Fruit fly (Drosophila melanogaster): ENCODE measurements around the gene HLH4C.
A peak's percentile ranks its signal among the peaks of the same experiment; 100 is the strongest.

HLH4C gene

DNA sequence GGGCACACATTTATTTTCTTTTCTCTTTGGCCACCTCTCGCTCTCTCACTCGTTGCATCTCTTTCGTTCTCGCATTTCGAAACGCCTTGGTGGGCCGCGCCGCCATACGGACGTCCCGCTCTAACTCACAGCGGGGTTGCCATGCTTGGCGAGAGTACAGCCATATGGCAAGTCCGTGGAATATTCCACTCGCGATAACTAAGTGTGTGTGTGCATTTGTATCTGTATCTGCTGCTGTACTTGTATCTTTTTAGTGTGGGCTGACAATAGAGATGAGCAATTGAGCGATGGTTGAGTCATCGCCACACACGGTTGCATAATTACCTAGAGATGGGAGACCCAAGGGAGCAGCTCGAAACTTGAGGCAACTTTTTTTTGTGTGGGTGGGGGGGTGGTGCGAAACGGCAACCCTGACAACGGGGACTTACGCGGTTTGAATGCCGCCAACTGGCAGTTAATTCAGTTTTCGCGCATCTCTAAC is 37.3 kb upstream of the HLH4C start (continued):
- peak; percentile 89 for TF ChIP-seq Optix (GFP tag; IDR thresholded peaks at IDR 0.05)
- peak; percentile 76 for TF ChIP-seq CG5953 (GFP tag; IDR thresholded peaks at IDR 0.05)
- peak; percentile 93 for TF ChIP-seq HLH54F (GFP tag; optimal IDR thresholded peaks at IDR 0.05)
- no peak for TF ChIP-seq CG8359 (GFP tag; optimal IDR thresholded peaks at IDR 0.05; ENCODE audit: borderline replicate concordance)
- TF ChIP-seq gfzf (GFP tag; optimal IDR thresholded peaks at IDR 0.05), result peak; percentile 59
- TF ChIP-seq CG33557 (GFP tag; optimal IDR thresholded peaks at IDR 0.05), result no peak
- TF ChIP-seq az2 (GFP tag; optimal IDR thresholded peaks at IDR 0.05), result peak; percentile 55
- peak; percentile 65 for TF ChIP-seq CG14860 (GFP tag; IDR thresholded peaks at IDR 0.05; ENCODE audit: partially characterized antibody)
- TF ChIP-seq CG17359 (tag; optimal IDR thresholded peaks at IDR 0.05), result peak; percentile 74
- TF ChIP-seq sima (GFP tag; optimal IDR thresholded peaks at IDR 0.05), result no peak
- peak; percentile 54 for TF ChIP-seq gcm2 (GFP tag; optimal IDR thresholded peaks at IDR 0.05)
- peak; percentile 86 for TF ChIP-seq CG6689 (GFP tag; IDR thresholded peaks at IDR 0.05)
- peak; percentile 86 for TF ChIP-seq ind (GFP tag; optimal IDR thresholded peaks at IDR 0.05)
- peak; percentile 88 for TF ChIP-seq HLH3B (GFP tag; IDR thresholded peaks at IDR 0.05)
- peak; percentile 95 for TF ChIP-seq sens (GFP tag)
- TF ChIP-seq amos (GFP tag; IDR thresholded peaks at IDR 0.05; ENCODE audit: partially characterized antibody), result peak; percentile 85
- TF ChIP-seq tx (GFP tag; optimal IDR thresholded peaks at IDR 0.05), result peak; percentile 79
- TF ChIP-seq al (GFP tag; IDR thresholded peaks at IDR 0.05), result peak; percentile 87
- peak; percentile 87 for TF ChIP-seq ftz-f1 (GFP tag; optimal IDR thresholded peaks at IDR 0.05)
- TF ChIP-seq CG13287 (GFP tag; IDR thresholded peaks at IDR 0.05; ENCODE audit: partially characterized antibody), result peak; percentile 85
- TF ChIP-seq yki (optimal IDR thresholded peaks at IDR 0.05), result no peak
- no peak for TF ChIP-seq HLHmδ (GFP tag; optimal IDR thresholded peaks at IDR 0.05)
- peak; percentile 86 for TF ChIP-seq otp (GFP tag; IDR thresholded peaks at IDR 0.05)
- peak; percentile 40 for TF ChIP-seq CG5180 (GFP tag; optimal IDR thresholded peaks at IDR 0.05)
- TF ChIP-seq CG4424 (GFP tag; optimal IDR thresholded peaks at IDR 0.05), result peak; percentile 64
- peak; percentile 84 for TF ChIP-seq MESR4 (GFP tag; optimal IDR thresholded peaks at IDR 0.05)
- TF ChIP-seq sug (tag; optimal IDR thresholded peaks at IDR 0.05), result peak; percentile 90
- peak; percentile 81 for TF ChIP-seq HHEX (GFP tag; optimal IDR thresholded peaks at IDR 0.05)
- TF ChIP-seq CG11247 (GFP tag; IDR thresholded peaks at IDR 0.05), result peak; percentile 91
- peak; percentile 94 for TF ChIP-seq vvl (GFP tag; IDR thresholded peaks at IDR 0.05)
- 0 out of 3 replicates have a peak, but pooled peaks have one; percentile 56 for TF ChIP-seq CG2199 (GFP tag; IDR thresholded peaks at IDR 0.05)
- TF ChIP-seq chm (GFP tag; IDR thresholded peaks at IDR 0.05), result peak; percentile 85
- TF ChIP-seq gsb (GFP tag; IDR thresholded peaks at IDR 0.05), result peak; percentile 85
- TF ChIP-seq pan (optimal IDR thresholded peaks at IDR 0.05), result no peak
- TF ChIP-seq pan (GFP tag; optimal IDR thresholded peaks at IDR 0.05 in 1 of 2, IDR thresholded peaks at IDR 0.05 in 1 of 2), result peak in 1 of 2 experiments; percentile 93
- peak; percentile 97 for TF ChIP-seq abd-A (tag; optimal IDR thresholded peaks at IDR 0.05)
- peak; percentile 84 for TF ChIP-seq sisA (GFP tag; IDR thresholded peaks at IDR 0.05)
- TF ChIP-seq dysf (GFP tag; IDR thresholded peaks at IDR 0.05), result peak; percentile 91
- TF ChIP-seq slp2 (GFP tag; optimal IDR thresholded peaks at IDR 0.05), result peak; percentile 75
- TF ChIP-seq Rx (GFP tag; IDR thresholded peaks at IDR 0.05), result peak; percentile 79
- peak; percentile 87 for TF ChIP-seq Xrp1 (GFP tag; IDR thresholded peaks at IDR 0.05)
- peak; percentile 77 for TF ChIP-seq CG9727 (GFP tag; optimal IDR thresholded peaks at IDR 0.05)
- TF ChIP-seq CG17829 (tag; optimal IDR thresholded peaks at IDR 0.05), result peak; percentile 77
- TF ChIP-seq Atf-2 (GFP tag; optimal IDR thresholded peaks at IDR 0.05), result peak; percentile 49
- TF ChIP-seq pfk (GFP tag; optimal IDR thresholded peaks at IDR 0.05), result peak; percentile 16
- peak; percentile 54 for TF ChIP-seq Deaf1 (tag; optimal IDR thresholded peaks at IDR 0.05)
- TF ChIP-seq HmgD (GFP tag; optimal IDR thresholded peaks at IDR 0.05), result peak; percentile 92
- TF ChIP-seq Hmr (GFP tag; optimal IDR thresholded peaks at IDR 0.05), result peak; percentile 91
- TF ChIP-seq Pdp1 (GFP tag; optimal IDR thresholded peaks at IDR 0.05), result peak; percentile 84 to 100
- TF ChIP-seq esg (GFP tag; conservative IDR thresholded peaks at IDR 0.05), result peak; percentile 86
- peak; percentile 75 for TF ChIP-seq Oli (tag; optimal IDR thresholded peaks at IDR 0.05)

Measured in whole organism, embryonic.